Fruit fly (Drosophila melanogaster) whole organism, wandering third instar larva: Measurements from ENCODE around the gene CG6204.
A peak's percentile ranks its signal among the peaks of the same experiment; 100 is the strongest.

ENCODE experiments used
- CG32264 ChIP-seq: fragments of 200-800 bp; sonication (Bioruptor generic); optimal IDR thresholded peaks from 2 replicates; lab custom pipeline; 2016; ENCODE audit warnings: missing biosample characterization, missing genetic modification characterization
- Hnf4 ChIP-seq: fragments of 200-800 bp; sonication (Bioruptor generic); optimal IDR thresholded peaks from 2 replicates; lab custom pipeline; 2016; ENCODE audit warnings: missing biosample characterization, mild to moderate bottlenecking, missing genetic modification characterization
- Hr78 ChIP-seq: fragments of >200 bp; optimal IDR thresholded peaks from 2 replicates; lab custom pipeline; 2017; ENCODE audit warnings: missing biosample characterization, missing genetic modification characterization
- Hr83 ChIP-seq: fragments of 200-300 bp; sonication (Bioruptor generic); optimal IDR thresholded peaks from 2 replicates; lab custom pipeline; 2016; ENCODE audit warnings: missing biosample characterization, mild to moderate bottlenecking, missing genetic modification characterization, moderate library complexity; ENCODE audit not compliant: poor library complexity, severe bottlenecking
- Rel ChIP-seq, 2 experiments: fragments of 200-800 bp; sonication (Bioruptor generic) in 1 of 2; optimal IDR thresholded peaks; 2 replicates in 1 of 2; 3 replicates in 1 of 2; lab custom pipeline; 2016 to 2019; ENCODE audit warnings: mild to moderate bottlenecking in 2 of 2, missing biosample characterization in 2 of 2, missing genetic modification characterization in 2 of 2, moderate library complexity in 1 of 2
- br ChIP-seq: fragments of 200-800 bp; sonication (Bioruptor generic); optimal IDR thresholded peaks from 2 replicates; lab custom pipeline; 2016; ENCODE audit warnings: missing biosample characterization, missing genetic modification characterization
- usp ChIP-seq: fragments of >200 bp; optimal IDR thresholded peaks from 2 replicates; lab custom pipeline; 2017; ENCODE audit warnings: missing biosample characterization, missing genetic modification characterization
- woc ChIP-seq: sonication (Bioruptor generic); optimal IDR thresholded peaks from 2 replicates; lab custom pipeline; 2016; ENCODE audit warnings: missing biosample characterization, mild to moderate bottlenecking, missing genetic modification characterization

DNA sequence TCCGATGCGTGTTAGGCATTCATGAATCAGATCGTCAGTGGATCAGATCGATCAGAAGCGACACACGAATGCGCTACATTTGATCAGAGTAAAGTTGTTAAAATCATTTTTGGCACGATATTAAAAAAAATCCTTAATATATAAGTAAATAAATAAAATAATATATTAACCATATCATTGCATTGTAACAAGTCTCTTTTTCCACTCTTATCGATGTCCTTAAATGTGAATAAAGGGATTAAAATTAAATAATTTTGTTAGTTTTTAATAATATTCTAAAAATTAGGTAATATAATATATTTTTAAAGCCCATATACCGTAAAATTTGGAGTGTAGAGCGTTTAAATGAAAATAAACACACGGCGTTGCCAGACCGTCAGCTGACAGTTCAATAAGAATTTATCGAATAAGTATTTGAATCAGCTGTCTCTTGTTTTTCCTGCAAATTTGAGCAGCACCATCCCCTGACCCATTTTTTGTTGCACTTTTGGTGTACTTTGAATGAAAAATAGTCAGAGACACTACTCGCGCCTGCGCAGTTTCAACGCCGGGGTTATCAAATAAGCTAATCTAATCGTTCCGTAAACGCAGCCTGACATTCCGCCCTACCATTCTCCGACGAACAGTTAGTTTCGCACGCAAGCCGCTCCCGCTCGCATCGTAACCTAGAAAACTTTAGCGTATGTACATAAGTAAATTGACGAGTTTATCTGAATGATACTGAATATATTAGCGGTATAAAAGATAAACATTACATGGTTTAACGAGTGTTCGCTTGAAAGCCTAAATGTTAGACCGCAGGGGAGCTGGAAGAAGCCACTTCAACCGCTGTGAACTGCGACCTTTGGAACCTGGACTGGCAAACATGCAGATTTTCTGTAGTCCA lies 41.5 kb upstream of the CG6204 start, which contains the start of the genes p38a and CG6178:
- TF ChIP-seq Hnf4, result peak; percentile 62
- TF ChIP-seq Rel (GFP tag; optimal IDR thresholded peaks at IDR 0.05; lab: Kevin White, UChicago), result peak; percentile 37
- TF ChIP-seq Rel (tag; optimal IDR thresholded peaks at IDR 0.05; lab: Kevin White, UChicago), result peak; percentile 86
- no peak for TF ChIP-seq Hr78
- TF ChIP-seq Hr83 (GFP tag; lab: Kevin White, UChicago), result peak; percentile 64
- peak; percentile 55 for TF ChIP-seq woc
- TF ChIP-seq br (GFP tag; lab: Kevin White, UChicago), result peak; percentile 85
- TF ChIP-seq usp (GFP tag; lab: Kevin White, UChicago), result no peak
- peak; percentile 20 for TF ChIP-seq CG32264
